Worm (Caenorhabditis elegans): ENCODE data around the gene Y54G2A.10.

DNA sequence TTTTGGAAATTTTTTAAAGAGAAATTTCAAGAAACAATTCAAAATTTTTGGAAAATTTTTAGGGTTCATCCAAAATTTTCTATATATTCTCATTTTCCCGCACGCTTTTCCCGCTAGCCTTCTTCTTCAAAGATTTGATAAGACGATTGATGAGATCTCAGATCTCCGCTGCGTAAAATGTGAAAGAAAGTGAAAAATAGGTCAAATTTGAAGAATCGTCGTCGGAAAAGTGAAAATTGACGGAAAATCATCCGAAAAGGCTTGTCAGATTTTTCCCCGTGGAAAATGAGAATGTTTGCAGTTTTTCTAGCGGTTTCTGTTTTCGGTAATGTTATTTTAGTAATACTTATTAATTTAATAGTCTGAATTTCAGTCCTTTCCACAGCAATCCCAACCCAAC is 9.7 kb downstream of the Y54G2A.10 start, which contains the start of gene Y54G2A.76:
- TF ChIP-seq W03F9.2 (tag; optimal IDR thresholded peaks at IDR 0.05): no peak
- TF ChIP-seq him-1 (tag; optimal IDR thresholded peaks at IDR 0.05): no peak
- TF ChIP-seq dao-5 (tag; optimal IDR thresholded peaks at IDR 0.05): no peak

All from whole organism, L4/young adult.